Fruit fly (Drosophila melanogaster): ENCODE measurements around the gene CG13116.

The CG13116 gene

dm6 chr2L:9757990-9758814 is 28.5 kb downstream of the CG13116 start, which contains the start of gene zf30C (continued):
- TF ChIP-seq CG16779 (GFP tag; IDR thresholded peaks at IDR 0.05) (peak; percentile 54), CG10565 (GFP tag; optimal IDR thresholded peaks at IDR 0.05) (no peak), emc (GFP tag; optimal IDR thresholded peaks at IDR 0.05) (peak; percentile 85), peb (GFP tag; IDR thresholded peaks at IDR 0.05) (peak; percentile 52; the same call in 1 of the 2 replicates), CG12219 (GFP tag; optimal IDR thresholded peaks at IDR 0.05) (peak; percentile 48), pnt (GFP tag; optimal IDR thresholded peaks at IDR 0.05) (peak; percentile 90), Bdp1 (GFP tag; optimal IDR thresholded peaks at IDR 0.05) (peak; percentile 71), z (GFP tag; IDR thresholded peaks at IDR 0.05) (no peak), Oaz (GFP tag; IDR thresholded peaks at IDR 0.05) (peak; percentile 63), CG13424 (tag; optimal IDR thresholded peaks at IDR 0.05) (peak; percentile 84), Dfd (GFP tag; optimal IDR thresholded peaks at IDR 0.05) (no peak), CG13775 (GFP tag; optimal IDR thresholded peaks at IDR 0.05) (peak; percentile 89), CG16813 (GFP tag; IDR thresholded peaks at IDR 0.05; ENCODE audit: partially characterized antibody) (peak; percentile 35; the same call in 1 of the 3 replicates), salm (tag; optimal IDR thresholded peaks at IDR 0.05) (peak; percentile 29), eve (GFP tag; optimal IDR thresholded peaks at IDR 0.05) (no peak), Atf3 (GFP tag; optimal IDR thresholded peaks at IDR 0.05) (peak; percentile 84), crol (GFP tag; IDR thresholded peaks at IDR 0.05) (no peak), insv (GFP tag; optimal IDR thresholded peaks at IDR 0.05) (peak in 1 of 2 experiments; percentile 56), trem (tag; optimal IDR thresholded peaks at IDR 0.05) (peak; percentile 62), CG6854 (GFP tag; optimal IDR thresholded peaks at IDR 0.05) (peak; percentile 26), zen2 (GFP tag; IDR thresholded peaks at IDR 0.05; ENCODE audit: partially characterized antibody) (no peak), Taf1 (GFP tag; IDR thresholded peaks at IDR 0.05) (peak; percentile 64), CG10274 (GFP tag; optimal IDR thresholded peaks at IDR 0.05) (peak; percentile 66), gcm (GFP tag; optimal IDR thresholded peaks at IDR 0.05) (peak; percentile 26), gfzf (GFP tag; optimal IDR thresholded peaks at IDR 0.05) (peak; percentile 22), CG6683 (GFP tag; optimal IDR thresholded peaks at IDR 0.05) (peak; percentile 51), Sry-δ (GFP tag; optimal IDR thresholded peaks at IDR 0.05) (peak; percentile 75), Mes4 (GFP tag; optimal IDR thresholded peaks at IDR 0.05) (peak; percentile 82), crp (GFP tag; optimal IDR thresholded peaks at IDR 0.05) (peak in 1 of 2 experiments; percentile 38), CG8924 (tag; optimal IDR thresholded peaks at IDR 0.05) (peak; percentile 70), CG6254 (GFP tag; optimal IDR thresholded peaks at IDR 0.05) (peak; percentile 59), YL-1 (GFP tag; optimal IDR thresholded peaks at IDR 0.05) (peak; percentile 64), CG12391 (tag; optimal IDR thresholded peaks at IDR 0.05) (peak; percentile 79), sd (tag; optimal IDR thresholded peaks at IDR 0.05) (no peak), HmgD (GFP tag; optimal IDR thresholded peaks at IDR 0.05) (peak; percentile 90), CG13123 (GFP tag; optimal IDR thresholded peaks at IDR 0.05) (peak; percentile 78), CG17328 (GFP tag; IDR thresholded peaks at IDR 0.05) (peak; percentile 84), CG3726 (GFP tag; IDR thresholded peaks at IDR 0.05) (peak; percentile 86; the same call in 2 of the 3 replicates), CG2199 (GFP tag; IDR thresholded peaks at IDR 0.05) (peak; percentile 79; the same call in 2 of the 3 replicates), ham (GFP tag; IDR thresholded peaks at IDR 0.05) (0 out of 2 replicates have a peak, but pooled peaks have one; percentile 23), CG12155 (GFP tag; optimal IDR thresholded peaks at IDR 0.05) (peak; percentile 100), Optix (GFP tag; IDR thresholded peaks at IDR 0.05) (peak; percentile 80), tna (GFP tag; IDR thresholded peaks at IDR 0.05; ENCODE audit: partially characterized antibody) (no peak), CG17359 (tag; optimal IDR thresholded peaks at IDR 0.05) (peak; percentile 76), CkIIα-i1 (GFP tag; IDR thresholded peaks at IDR 0.05) (no peak), prd (optimal IDR thresholded peaks at IDR 0.05) (no peak), prd (GFP tag; IDR thresholded peaks at IDR 0.05) (peak; percentile 92), ssp (GFP tag; IDR thresholded peaks at IDR 0.05) (peak; percentile 70), Nf-YC (tag; optimal IDR thresholded peaks at IDR 0.05) (peak; percentile 69)
